Fruit fly (Drosophila melanogaster) whole organism, adult: ENCODE results near the gene CG45072.
A peak's percentile ranks its signal among the peaks of the same experiment; 100 is the strongest.

ENCODE experiments used
- CG14711 ChIP-seq: fragments of 200-800 bp; sonication (Bioruptor generic); optimal IDR thresholded peaks from 2 replicates; lab custom pipeline; 2018; ENCODE audit warnings: missing biosample characterization, mild to moderate bottlenecking, missing genetic modification characterization, moderate library complexity
- CG1620 ChIP-seq: fragments of 200-800 bp; sonication (Bioruptor generic); optimal IDR thresholded peaks from 2 replicates; lab custom pipeline; 2016; ENCODE audit warnings: missing biosample characterization, missing genetic modification characterization
- CG33017 ChIP-seq: fragments of 200-800 bp; sonication (Bioruptor generic); optimal IDR thresholded peaks from 2 replicates; lab custom pipeline; 2018; ENCODE audit warnings: missing biosample characterization, mild to moderate bottlenecking, missing genetic modification characterization, moderate library complexity
- Clk ChIP-seq: fragments of 200-800 bp; sonication (Bioruptor generic); optimal IDR thresholded peaks from 2 replicates; lab custom pipeline; 2017; ENCODE audit warnings: missing biosample characterization, missing genetic modification characterization
- Crg-1 ChIP-seq: fragments of 200-800 bp; sonication (Bioruptor generic); optimal IDR thresholded peaks from 2 replicates; lab custom pipeline; 2016; ENCODE audit warnings: missing biosample characterization, missing genetic modification characterization
- Mnt ChIP-seq: fragments of 200-800 bp; sonication (Bioruptor generic); optimal IDR thresholded peaks from 2 replicates; lab custom pipeline; 2016; ENCODE audit warnings: missing biosample characterization, mild to moderate bottlenecking, missing genetic modification characterization
- bab1 ChIP-seq: fragments of 200-800 bp; sonication (Bioruptor generic); optimal IDR thresholded peaks from 3 replicates; lab custom pipeline; 2019; ENCODE audit warnings: missing biosample characterization, mild to moderate bottlenecking, missing genetic modification characterization, moderate library complexity
- kay ChIP-seq: fragments of 200-800 bp; sonication (Bioruptor generic); peaks from one replicate; lab custom pipeline; 2016; ENCODE audit warnings: missing biosample characterization, missing genetic modification characterization, borderline replicate concordance
- ovo ChIP-seq: fragments of 200-800 bp; sonication (Bioruptor generic); optimal IDR thresholded peaks from 2 replicates; lab custom pipeline; 2016; ENCODE audit warnings: missing biosample characterization, missing genetic modification characterization
- pad ChIP-seq: fragments of 200-800 bp; sonication (Bioruptor generic); optimal IDR thresholded peaks from 3 replicates; lab custom pipeline; 2017; ENCODE audit warnings: missing biosample characterization, missing genetic modification characterization, mild to moderate bottlenecking, moderate library complexity, missing genetic modification reagents
- toe ChIP-seq: fragments of 200-800 bp; sonication (Bioruptor generic); optimal IDR thresholded peaks from 2 replicates; lab custom pipeline; 2016; ENCODE audit warnings: missing biosample characterization, missing genetic modification characterization

dm6 chr3R:30083215-30083614, 39.8 kb downstream of the CG45072 start:
- TF ChIP-seq kay (GFP tag; lab: Kevin White, UChicago) (no peak), CG33017 (no peak), CG1620 (GFP tag; lab: Kevin White, UChicago) (no peak), ovo (no peak), Clk (GFP tag; lab: Kevin White, UChicago) (no peak), bab1 (no peak), pad (GFP tag; lab: Kevin White, UChicago) (no peak), Mnt (GFP tag; lab: Kevin White, UChicago) (no peak), toe (GFP tag; lab: Kevin White, UChicago) (no peak), CG14711 (peak; percentile 12), Crg-1 (GFP tag; lab: Kevin White, UChicago) (no peak)
